Worm (Caenorhabditis elegans): ENCODE data around the gene fbxa-48.

- TF ChIP-seq F10E7.11 (tag; optimal IDR thresholded peaks at IDR 0.05) (no peak), hsf-1 (GFP tag; IDR thresholded peaks at IDR 0.05) (no peak), tbx-9 (tag; optimal IDR thresholded peaks at IDR 0.05; ENCODE audit: borderline replicate concordance) (no peak), lir-1 (GFP tag; conservative IDR thresholded peaks at IDR 0.05) (no peak), F49E8.2 (tag; optimal IDR thresholded peaks at IDR 0.05; ENCODE audit: insufficient read depth) (no peak), B0019.2 (GFP tag; conservative IDR thresholded peaks at IDR 0.05) (no peak), ccch-3 (GFP tag; optimal IDR thresholded peaks at IDR 0.05) (no peak), egl-18 (GFP tag; IDR thresholded peaks at IDR 0.05) (no peak), K12H6.12 (tag; optimal IDR thresholded peaks at IDR 0.05) (no peak), F57C9.4 (tag; optimal IDR thresholded peaks at IDR 0.05) (no peak), snpc-4 (GFP tag; optimal IDR thresholded peaks at IDR 0.05) (no peak), snpc-4 (tag; optimal IDR thresholded peaks at IDR 0.05) (no peak)
These were observed 22.8 kb upstream of the fbxa-48 start for ce11 chrIII:2294736-2295135.
